Worm (Caenorhabditis elegans): ENCODE measurements around the gene zhit-3.

DNA sequence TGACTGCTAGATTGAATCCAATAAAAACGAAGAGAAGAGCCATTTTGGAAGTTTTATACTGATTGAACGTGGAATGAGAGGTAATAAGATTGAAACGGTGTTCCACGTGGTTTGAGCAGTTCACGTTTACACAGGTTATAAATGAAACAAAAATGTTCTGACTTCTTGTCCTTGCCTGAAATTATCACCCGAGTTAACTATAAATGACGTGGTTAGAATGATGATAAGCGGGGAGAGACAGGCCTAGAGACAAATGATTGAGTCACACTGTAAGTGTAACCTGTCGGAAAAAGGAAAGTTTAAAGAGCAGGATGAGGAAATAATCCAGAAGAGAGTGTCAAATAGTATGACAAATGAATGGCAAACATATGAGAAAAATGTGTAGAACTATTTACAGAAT, 51.0 kb downstream of the zhit-3 start, which contains the start of gene C51E3.10:
- TF ChIP-seq lin-39 (tag; optimal IDR thresholded peaks at IDR 0.05) (no peak), unc-62 (GFP tag; optimal IDR thresholded peaks at IDR 0.05) (no peak), zag-1 (tag; optimal IDR thresholded peaks at IDR 0.05) (no peak), ces-1 (GFP tag; optimal IDR thresholded peaks at IDR 0.05) (no peak), dsc-1 (tag; optimal IDR thresholded peaks at IDR 0.05) (no peak), ama-1 (optimal IDR thresholded peaks at IDR 0.05) (no peak)

Data from whole organism, L1 larva.